Worm (Caenorhabditis elegans) whole organism, young adult: ENCODE measurements around the gene mlt-10.

ENCODE experiments used
- B0035.1 ChIP-seq: sonication (generic microtip); optimal IDR thresholded peaks from 2 replicates; lab custom pipeline; 2016; ENCODE audit warnings: missing genetic modification characterization, mild to moderate bottlenecking, missing compliant biosample characterization, missing genotype, missing genetic modification reagents
- B0261.1 ChIP-seq: sonication (generic microtip); optimal IDR thresholded peaks from 2 replicates; lab custom pipeline; 2016; ENCODE audit warnings: mild to moderate bottlenecking, missing genetic modification characterization, moderate library complexity, missing compliant biosample characterization
- C06A6.2 ChIP-seq: fragments of 200-800 bp; sonication (Bioruptor generic); conservative IDR thresholded peaks from 2 replicates; pipeline ENCODE4 v1.3.6; 2022; ENCODE audit warnings: missing genetic modification characterization, missing compliant biosample characterization
- F37B4.10 ChIP-seq: fragments of 200-800 bp; sonication (Bioruptor generic); IDR thresholded peaks from 2 replicates; pipeline ENCODE4 v1.3.6; 2022; ENCODE audit warnings: missing genetic modification characterization, missing compliant biosample characterization
- F57C9.4 ChIP-seq: sonication (generic microtip); optimal IDR thresholded peaks from 2 replicates; lab custom pipeline; 2017; ENCODE audit warnings: mild to moderate bottlenecking, missing genetic modification characterization, missing compliant biosample characterization
- T26A5.8 ChIP-seq: sonication (generic microtip); optimal IDR thresholded peaks from 2 replicates; lab custom pipeline; 2016; ENCODE audit warnings: missing genetic modification characterization, missing compliant biosample characterization
- Y56A3A.18 ChIP-seq: fragments of 200-800 bp; sonication (Bioruptor generic); IDR thresholded peaks from 2 replicates; pipeline ENCODE4 v1.3.6; 2022; ENCODE audit warnings: missing genetic modification reagents, missing genetic modification characterization, missing compliant biosample characterization
- Y67H2A.10 ChIP-seq: fragments of 200-800 bp; sonication (Bioruptor generic); conservative IDR thresholded peaks from 2 replicates; pipeline ENCODE4 v1.3.6; 2022; ENCODE audit warnings: missing genetic modification reagents, missing genetic modification characterization, missing compliant biosample characterization
- Y79H2A.3 ChIP-seq: fragments of 200-800 bp; sonication (Bioruptor generic); conservative IDR thresholded peaks from 2 replicates; pipeline ENCODE4 v1.3.6; 2022; ENCODE audit warnings: missing genetic modification reagents, missing genetic modification characterization, missing compliant biosample characterization
- akir-1 ChIP-seq: fragments of 200-800 bp; sonication (Bioruptor generic); optimal IDR thresholded peaks from 2 replicates; lab custom pipeline; 2018; ENCODE audit warnings: mild to moderate bottlenecking, missing genetic modification characterization, moderate library complexity, missing compliant biosample characterization
- aptf-2 ChIP-seq: fragments of 200-800 bp; sonication (Bioruptor generic); conservative IDR thresholded peaks from 2 replicates; pipeline ENCODE4 v1.3.6; 2022; ENCODE audit warnings: missing genetic modification reagents, missing genetic modification characterization, missing compliant biosample characterization
- aptf-3 ChIP-seq: fragments of 200-800 bp; sonication (Bioruptor generic); IDR thresholded peaks from 2 replicates; pipeline ENCODE4 v1.3.6; 2022; ENCODE audit warnings: missing genetic modification characterization, missing compliant biosample characterization
- attf-5 ChIP-seq: fragments of 200-800 bp; sonication (Bioruptor generic); optimal IDR thresholded peaks from 2 replicates; lab custom pipeline; 2018; ENCODE audit warnings: mild to moderate bottlenecking, missing genetic modification characterization, missing compliant biosample characterization
- cebp-1 ChIP-seq, 2 experiments: fragments of 200-800 bp in 1 of 2; sonication (Bioruptor generic) in 1 of 2; sonication (generic microtip) in 1 of 2; IDR thresholded peaks in 1 of 2; optimal IDR thresholded peaks in 1 of 2; 2 replicates each; pipeline versions ENCODE4 v1.3.6 to Lab custom; 2017 to 2022; ENCODE audit warnings: missing compliant biosample characterization in 2 of 2, missing genetic modification characterization in 2 of 2, mild to moderate bottlenecking in 1 of 2, missing genetic modification reagents in 1 of 2, moderate library complexity in 1 of 2
- ceh-40 ChIP-seq: fragments of 200-800 bp; sonication (Bioruptor generic); IDR thresholded peaks from 2 replicates; pipeline ENCODE4 v1.3.6; 2022; ENCODE audit warnings: missing genetic modification characterization, missing compliant biosample characterization
- die-1 ChIP-seq: sonication (generic microtip); optimal IDR thresholded peaks from 2 replicates; lab custom pipeline; 2016; ENCODE audit warnings: missing genotype, mild to moderate bottlenecking, missing genetic modification characterization, missing compliant biosample characterization
- efl-1 ChIP-seq: fragments of 150-350 bp; optimal IDR thresholded peaks from 2 replicates; lab custom pipeline; 2014; ENCODE audit warnings: missing biosample characterization, missing genetic modification reagents, missing genetic modification characterization
- egrh-3 ChIP-seq: fragments of 200-800 bp; sonication (Bioruptor generic); IDR thresholded peaks from 2 replicates; pipeline ENCODE4 v1.3.6; 2022; ENCODE audit warnings: missing genetic modification reagents, missing genetic modification characterization, missing compliant biosample characterization
- ets-4 ChIP-seq: fragments of 200-800 bp; sonication (Bioruptor generic); optimal IDR thresholded peaks from 2 replicates; lab custom pipeline; 2018; ENCODE audit warnings: mild to moderate bottlenecking, missing genetic modification characterization, missing compliant biosample characterization
- hrde-1 ChIP-seq: sonication (generic microtip); optimal IDR thresholded peaks from 2 replicates; lab custom pipeline; 2016; ENCODE audit warnings: missing genetic modification characterization, mild to moderate bottlenecking, missing compliant biosample characterization, moderate library complexity, missing genotype, missing genetic modification reagents, borderline replicate concordance
- let-526 ChIP-seq: fragments of 200-800 bp; sonication (Bioruptor generic); IDR thresholded peaks from 2 replicates; pipeline ENCODE4 v1.3.6; 2022; ENCODE audit warnings: missing genetic modification reagents, missing genetic modification characterization, missing compliant biosample characterization
- let-607 ChIP-seq, 2 experiments: fragments of 200-800 bp in 1 of 2; sonication (Bioruptor generic) in 1 of 2; sonication (generic microtip) in 1 of 2; optimal IDR thresholded peaks; 2 replicates each; lab custom pipeline; 2016 to 2018; ENCODE audit warnings: mild to moderate bottlenecking in 2 of 2, missing compliant biosample characterization in 2 of 2, missing genetic modification characterization in 2 of 2, moderate library complexity in 2 of 2, missing genotype in 1 of 2
- lin-40 ChIP-seq: sonication (generic microtip); optimal IDR thresholded peaks from 2 replicates; lab custom pipeline; 2016; ENCODE audit warnings: missing genetic modification characterization, mild to moderate bottlenecking, missing compliant biosample characterization, missing genotype, missing genetic modification reagents
- mcd-1 ChIP-seq: fragments of 200-800 bp; sonication (Bioruptor generic); IDR thresholded peaks from 2 replicates; pipeline ENCODE4 v1.3.6; 2022; ENCODE audit warnings: missing genetic modification reagents, missing genetic modification characterization, missing compliant biosample characterization
- mel-28 ChIP-seq: sonication (generic microtip); optimal IDR thresholded peaks from 2 replicates; lab custom pipeline; 2016; ENCODE audit warnings: borderline replicate concordance, mild to moderate bottlenecking, missing genetic modification characterization, missing compliant biosample characterization
- rec-8 ChIP-seq, 2 experiments: sonication (generic microtip); optimal IDR thresholded peaks; 2 replicates each; lab custom pipeline; 2016; ENCODE audit warnings: mild to moderate bottlenecking in 2 of 2, missing genetic modification characterization in 2 of 2, missing genetic modification reagents in 2 of 2, missing genotype in 2 of 2, missing biosample characterization in 1 of 2, missing compliant biosample characterization in 1 of 2, moderate library complexity in 1 of 2
- repo-1 ChIP-seq: sonication (generic microtip); optimal IDR thresholded peaks from 2 replicates; lab custom pipeline; 2017; ENCODE audit warnings: mild to moderate bottlenecking, missing genetic modification characterization, missing compliant biosample characterization
- rpc-1 ChIP-seq, 2 experiments: fragments of 150-350 bp in 1 of 2; sonication (generic microtip) in 1 of 2; optimal IDR thresholded peaks; 2 replicates each; lab custom pipeline; 2014 to 2018; ENCODE audit warnings: missing biosample characterization in 1 of 2, missing genetic modification characterization in 1 of 2, missing genetic modification reagents in 1 of 2, missing genotype in 1 of 2
- snpc-1.1 ChIP-seq: sonication (generic microtip); optimal IDR thresholded peaks from 2 replicates; lab custom pipeline; 2017; ENCODE audit warnings: missing genetic modification characterization, mild to moderate bottlenecking, missing compliant biosample characterization, antibody characterized with exemption, moderate library complexity, missing genotype, missing genetic modification reagents; ENCODE audit not compliant: insufficient read depth
- somi-1 ChIP-seq: fragments of 200-800 bp; sonication (Bioruptor generic); optimal IDR thresholded peaks from 2 replicates; lab custom pipeline; 2018; ENCODE audit warnings: mild to moderate bottlenecking, missing genetic modification characterization, missing compliant biosample characterization
- unc-130 ChIP-seq: sonication (generic microtip); optimal IDR thresholded peaks from 2 replicates; lab custom pipeline; 2016; ENCODE audit warnings: missing genetic modification reagents, missing genetic modification characterization, missing compliant biosample characterization
- xnd-1 ChIP-seq: sonication (generic microtip); optimal IDR thresholded peaks from 2 replicates; lab custom pipeline; 2016; ENCODE audit warnings: missing genotype, missing genetic modification reagents, missing genetic modification characterization, missing compliant biosample characterization
- ztf-26 ChIP-seq: sonication (generic microtip); optimal IDR thresholded peaks from 2 replicates; lab custom pipeline; 2017; ENCODE audit warnings: missing genetic modification characterization, missing compliant biosample characterization
- ztf-28 ChIP-seq: fragments of 200-800 bp; sonication (Bioruptor generic); IDR thresholded peaks from 2 replicates; pipeline ENCODE4 v1.3.6; 2022; ENCODE audit warnings: missing genetic modification reagents, missing genetic modification characterization, missing compliant biosample characterization
- ztf-3 ChIP-seq: fragments of 200-800 bp; sonication (Bioruptor generic); optimal IDR thresholded peaks from 2 replicates; lab custom pipeline; 2018; ENCODE audit warnings: mild to moderate bottlenecking, missing genetic modification characterization, missing compliant biosample characterization

The mlt-10 gene

DNA sequence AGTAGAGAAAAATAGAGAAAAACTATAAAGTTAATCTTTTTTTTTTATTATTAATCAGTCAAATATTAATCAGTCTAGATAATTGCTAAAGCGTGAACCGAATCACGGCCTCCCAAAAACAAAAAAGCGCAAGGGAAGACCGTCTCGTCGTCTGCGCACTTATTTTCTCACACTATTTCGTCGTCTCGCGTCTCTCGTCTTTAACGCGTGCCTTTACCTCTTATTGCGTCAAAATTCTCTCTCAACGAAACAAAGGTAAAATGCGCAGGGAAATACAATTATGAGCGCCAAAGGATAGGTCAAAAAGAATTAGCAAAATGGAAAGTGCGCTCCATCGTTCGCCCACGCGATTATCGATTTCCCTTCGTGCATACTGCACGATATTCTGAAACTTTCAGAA lies 40.4 kb upstream of the mlt-10 start (continued):
- no peak for TF ChIP-seq aptf-2 (GFP tag; lab: Robert Waterston, UW)
- TF ChIP-seq Y56A3A.18 (GFP tag; lab: Robert Waterston, UW): no peak
- TF ChIP-seq ets-4 (GFP tag; lab: Kevin White, UChicago): no peak
- no peak for TF ChIP-seq T26A5.8 (tag; lab: Kevin White, UChicago)
- TF ChIP-seq efl-1: peak; percentile 56
- TF ChIP-seq somi-1 (GFP tag; lab: Kevin White, UChicago): no peak
- no peak for TF ChIP-seq cebp-1 (GFP tag; IDR thresholded peaks at IDR 0.05; lab: Robert Waterston, UW)
- TF ChIP-seq cebp-1 (tag; optimal IDR thresholded peaks at IDR 0.05; lab: Kevin White, UChicago): no peak
- TF ChIP-seq F37B4.10 (GFP tag; lab: Robert Waterston, UW): no peak
- TF ChIP-seq akir-1 (GFP tag; lab: Kevin White, UChicago): no peak
- TF ChIP-seq ztf-26 (tag; lab: Kevin White, UChicago): no peak
- TF ChIP-seq mcd-1 (GFP tag; lab: Robert Waterston, UW): peak; percentile 76

DNA sequence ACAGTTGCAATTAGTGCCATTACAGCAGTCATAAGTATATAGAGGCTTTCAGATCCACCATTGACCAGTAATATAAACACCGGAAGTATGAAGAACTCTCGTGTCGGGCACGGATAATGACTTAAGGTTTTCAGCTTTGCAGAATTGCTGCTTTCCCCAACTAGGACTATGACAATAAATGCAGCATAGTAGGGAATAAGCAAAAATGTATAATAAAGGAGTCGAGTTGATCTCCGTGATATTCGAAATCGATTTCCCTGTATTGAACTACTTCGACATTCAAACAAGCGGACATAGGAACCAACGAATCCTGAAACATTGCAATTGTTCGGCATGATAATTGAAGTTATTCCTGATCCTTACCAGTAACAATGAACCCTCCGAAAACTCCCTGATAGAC lies 37.9 kb upstream of the mlt-10 start:
- TF ChIP-seq B0261.1 (tag; lab: Kevin White, UChicago) (no peak), let-607 (tag; optimal IDR thresholded peaks at IDR 0.05; lab: Kevin White, UChicago) (no peak), rec-8 (tag; optimal IDR thresholded peaks at IDR 0.05; lab: Kevin White, UChicago) (no peak)

DNA sequence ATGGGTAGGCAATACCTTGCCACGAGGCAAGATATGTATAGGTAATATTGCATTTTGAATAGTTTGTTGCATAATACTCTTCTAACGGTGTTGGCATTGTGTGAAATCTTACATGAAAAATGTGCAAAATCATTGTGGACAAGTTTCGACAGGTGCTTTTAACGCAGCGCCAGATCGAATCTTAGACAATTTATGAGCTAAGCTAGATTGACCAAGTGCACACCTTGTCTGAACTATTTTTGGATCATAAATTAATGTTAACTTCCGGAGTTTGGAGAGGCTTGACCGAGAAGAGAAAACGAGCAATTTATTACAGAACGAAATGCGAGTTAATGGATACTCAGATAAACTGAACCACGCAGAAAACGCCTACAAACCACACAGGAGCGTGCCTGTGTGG lies 37.3 kb upstream of the mlt-10 start, which contains the start of gene srh-105:
Gene srh-105 (minus strand): TSS at position 101 of the 400 bp plus-strand sequence.
- TF ChIP-seq egrh-3 (GFP tag; lab: Robert Waterston, UW) (no peak), C06A6.2 (no peak), xnd-1 (tag; lab: Kevin White, UChicago) (no peak), rpc-1 (optimal IDR thresholded peaks at IDR 0.05; lab: Kevin White, UChicago) (no peak), rpc-1 (tag; optimal IDR thresholded peaks at IDR 0.05; lab: Kevin White, UChicago) (no peak), let-526 (no peak), repo-1 (tag; lab: Kevin White, UChicago) (no peak), Y56A3A.18 (GFP tag; lab: Robert Waterston, UW) (no peak), die-1 (tag; lab: Kevin White, UChicago) (no peak), Y79H2A.3 (GFP tag; lab: Robert Waterston, UW) (no peak), F57C9.4 (tag; lab: Kevin White, UChicago) (no peak), aptf-3 (GFP tag; lab: Robert Waterston, UW) (no peak), ztf-28 (GFP tag; lab: Robert Waterston, UW) (no peak), ceh-40 (GFP tag; lab: Robert Waterston, UW) (no peak), hrde-1 (no peak), Y67H2A.10 (GFP tag; lab: Robert Waterston, UW) (no peak), mel-28 (tag; lab: Kevin White, UChicago) (no peak), lin-40 (tag; lab: Kevin White, UChicago) (no peak), attf-5 (GFP tag; lab: Kevin White, UChicago) (no peak), B0035.1 (tag; lab: Kevin White, UChicago) (no peak), snpc-1.1 (tag; lab: Kevin White, UChicago) (no peak)

DNA sequence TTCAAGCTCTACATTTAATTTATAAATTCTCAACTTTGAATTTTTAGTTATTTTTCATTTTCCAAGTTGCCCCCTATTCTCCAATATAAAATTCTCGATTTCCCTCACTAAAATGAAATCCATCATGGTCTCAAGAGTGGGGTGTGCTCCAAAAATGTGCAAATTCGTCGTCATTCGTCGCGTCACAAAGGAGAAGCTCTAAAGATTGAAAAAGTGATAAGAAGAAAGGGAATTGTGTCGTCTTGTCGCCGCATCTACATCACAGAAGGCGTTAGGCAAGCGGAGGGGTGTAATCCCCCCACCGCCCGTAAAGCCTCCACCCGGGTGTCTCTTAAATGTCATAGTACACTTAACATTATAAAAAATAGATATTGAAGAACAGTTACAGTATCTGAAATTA lies 34.5 kb upstream of the mlt-10 start:
- TF ChIP-seq unc-130 (GFP tag; lab: Kevin White, UChicago): no peak
- TF ChIP-seq ztf-3 (GFP tag; lab: Kevin White, UChicago): no peak
